Fruit fly (Drosophila melanogaster) whole organism, pupa: Measurements from ENCODE around the gene CG15414.

ENCODE experiments used
- CG10348 ChIP-seq: fragments of 200-800 bp; sonication (Bioruptor generic); IDR thresholded peaks from 2 replicates; pipeline ENCODE4 v1.3.6; 2022; ENCODE audit warnings: missing biosample characterization, missing genetic modification characterization
- CG12605 ChIP-seq: fragments of 200-800 bp; sonication (Bioruptor generic); IDR thresholded peaks from 2 replicates; pipeline ENCODE4 v1.3.6; 2022; ENCODE audit warnings: missing biosample characterization, missing genetic modification characterization
- CG13204 ChIP-seq: fragments of 200-800 bp; sonication (Bioruptor generic); optimal IDR thresholded peaks from 2 replicates; lab custom pipeline; 2018; ENCODE audit warnings: missing biosample characterization, mild to moderate bottlenecking, missing genetic modification characterization, moderate library complexity
- CG14655 ChIP-seq: fragments of 200-800 bp; sonication (Bioruptor generic); optimal IDR thresholded peaks from 3 replicates; lab custom pipeline; 2017; ENCODE audit warnings: mild to moderate bottlenecking, missing biosample characterization, missing genetic modification reagents, missing genetic modification characterization
- CG15710 ChIP-seq: fragments of 200-800 bp; sonication (Bioruptor generic); optimal IDR thresholded peaks from 2 replicates; lab custom pipeline; 2018; ENCODE audit warnings: missing biosample characterization, mild to moderate bottlenecking, missing genetic modification characterization, moderate library complexity
- CG17806 ChIP-seq: fragments of 200-800 bp; sonication (Bioruptor generic); optimal IDR thresholded peaks from 2 replicates; lab custom pipeline; 2018; ENCODE audit warnings: missing biosample characterization, mild to moderate bottlenecking, missing genetic modification characterization, moderate library complexity
- CG32121 ChIP-seq: fragments of 200-800 bp; sonication (Bioruptor generic); IDR thresholded peaks from 2 replicates; pipeline ENCODE4 v1.3.6; 2022; ENCODE audit warnings: missing biosample characterization, missing genetic modification characterization
- CG34367 ChIP-seq: fragments of 200-800 bp; sonication (Bioruptor generic); optimal IDR thresholded peaks from 2 replicates; lab custom pipeline; 2018; ENCODE audit warnings: missing biosample characterization, mild to moderate bottlenecking, missing genetic modification characterization
- CG4496 ChIP-seq: fragments of 200-800 bp; sonication (Bioruptor generic); IDR thresholded peaks from 3 replicates; pipeline ENCODE4 v1.3.6; 2022; ENCODE audit warnings: missing biosample characterization, missing genetic modification characterization
- CG8159 ChIP-seq: fragments of 200-800 bp; sonication (Bioruptor generic); optimal IDR thresholded peaks from 3 replicates; lab custom pipeline; 2018; ENCODE audit warnings: missing biosample characterization, mild to moderate bottlenecking, missing genetic modification characterization, moderate library complexity
- CG8301 ChIP-seq: fragments of 200-800 bp; sonication (Bioruptor generic); optimal IDR thresholded peaks from 2 replicates; lab custom pipeline; 2018; ENCODE audit warnings: missing biosample characterization, mild to moderate bottlenecking, missing genetic modification characterization
- CG9948 ChIP-seq: fragments of 200-800 bp; sonication (Bioruptor generic); optimal IDR thresholded peaks from 2 replicates; lab custom pipeline; 2018; ENCODE audit warnings: missing biosample characterization, mild to moderate bottlenecking, missing genetic modification characterization, moderate library complexity
- D1 ChIP-seq: fragments of 200-800 bp; sonication (Bioruptor generic); optimal IDR thresholded peaks from 2 replicates; lab custom pipeline; 2018; ENCODE audit warnings: missing biosample characterization, mild to moderate bottlenecking, missing genetic modification characterization, moderate library complexity
- EcR ChIP-seq: fragments of 200-800 bp; sonication (Bioruptor generic); optimal IDR thresholded peaks from 3 replicates; lab custom pipeline; 2019; ENCODE audit warnings: missing biosample characterization, missing genetic modification characterization, mild to moderate bottlenecking, moderate library complexity, missing genetic modification reagents
- Ets98B ChIP-seq: fragments of 200-800 bp; sonication (Bioruptor generic); IDR thresholded peaks from 2 replicates; pipeline ENCODE4 v1.3.6; 2022; ENCODE audit warnings: missing biosample characterization, missing genetic modification characterization
- Pif1A ChIP-seq: fragments of 200-800 bp; sonication (Bioruptor generic); optimal IDR thresholded peaks from 3 replicates; lab custom pipeline; 2016; ENCODE audit warnings: missing biosample characterization, missing genetic modification characterization
- Pif1B ChIP-seq: fragments of 200-800 bp; sonication (Bioruptor generic); optimal IDR thresholded peaks from 3 replicates; lab custom pipeline; 2016; ENCODE audit warnings: missing biosample characterization, missing genetic modification characterization
- Snoo ChIP-seq: fragments of 200-800 bp; sonication (Bioruptor generic); optimal IDR thresholded peaks from 3 replicates; lab custom pipeline; 2017; ENCODE audit warnings: missing biosample characterization, mild to moderate bottlenecking, missing genetic modification characterization, inconsistent platforms
- fd96Ca ChIP-seq: fragments of 200-800 bp; sonication (Bioruptor generic); IDR thresholded peaks from 3 replicates; pipeline ENCODE4 v1.3.6; 2022; ENCODE audit warnings: missing biosample characterization, missing genetic modification characterization
- gl ChIP-seq: fragments of 200-800 bp; sonication (Bioruptor generic); optimal IDR thresholded peaks from 2 replicates; lab custom pipeline; 2018; ENCODE audit warnings: missing biosample characterization, mild to moderate bottlenecking, missing genetic modification characterization
- rn ChIP-seq: fragments of 200-800 bp; sonication (Bioruptor generic); IDR thresholded peaks from 2 replicates; pipeline ENCODE4 v1.3.6; 2022; ENCODE audit warnings: missing biosample characterization, missing genetic modification characterization

The CG15414 gene

dm6 chr2L:3510002-3510401 lies 19.1 kb upstream of the CG15414 start, which contains the start of gene CG31954:
Gene CG31954 (minus strand): TSS chr2L:3510102.
- TF ChIP-seq CG8301 = no peak
- no peak for TF ChIP-seq Pif1A
- no peak for TF ChIP-seq CG4496 (GFP tag; lab: Robert Waterston, UW)
- no peak for TF ChIP-seq CG32121 (GFP tag; lab: Robert Waterston, UW)
- no peak for TF ChIP-seq CG14655 (GFP tag; lab: Kevin White, UChicago)
- TF ChIP-seq CG12605 (GFP tag; lab: Robert Waterston, UW) = no peak
- no peak for TF ChIP-seq Pif1B
- TF ChIP-seq CG34367 = no peak
- TF ChIP-seq rn = no peak
- no peak for TF ChIP-seq CG9948 (tag; lab: Kevin White, UChicago)
- TF ChIP-seq Ets98B (GFP tag; lab: Robert Waterston, UW) = no peak
- TF ChIP-seq gl (tag; lab: Kevin White, UChicago) = no peak
- no peak for TF ChIP-seq CG10348 (GFP tag; lab: Robert Waterston, UW)

dm6 chr2L:3507209-3508164 lies 16.6 kb upstream of the CG15414 start, which contains the start of gene tim:
Gene tim (minus strand): TSS chr2L:3508119.
- no peak for TF ChIP-seq Ets98B (GFP tag; lab: Robert Waterston, UW)
- TF ChIP-seq fd96Ca = peak; percentile 41; the same call in 1 of the 3 replicates
- TF ChIP-seq CG4496 (GFP tag; lab: Robert Waterston, UW) = peak; percentile 46; the same call in 2 of the 3 replicates
- TF ChIP-seq, all 21 proteins: peak for 2

DNA sequence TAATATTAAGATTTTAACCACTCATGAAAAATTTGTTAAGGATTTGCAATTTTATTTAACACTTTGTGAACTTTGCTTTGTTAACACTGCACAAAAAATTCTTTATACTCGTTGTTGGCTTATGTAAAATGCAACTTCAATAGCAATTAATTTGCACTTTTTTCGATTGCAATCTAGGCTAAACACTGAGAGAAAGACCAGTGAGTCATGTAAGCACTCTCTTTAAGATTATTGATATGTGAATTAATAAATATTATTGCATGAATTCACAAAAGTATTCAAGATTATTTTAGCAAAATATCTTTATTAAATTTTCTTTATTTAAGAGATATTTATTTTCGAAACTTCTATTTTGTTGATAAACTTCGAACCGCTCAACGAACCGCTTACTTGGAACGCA lies 15.9 kb upstream of the CG15414 start:
- TF ChIP-seq Ets98B (GFP tag; lab: Robert Waterston, UW) (0 out of 2 replicates have a peak, but pooled peaks have one; percentile 36), Snoo (tag; lab: Kevin White, UChicago) (no peak), Pif1B (no peak)

DNA sequence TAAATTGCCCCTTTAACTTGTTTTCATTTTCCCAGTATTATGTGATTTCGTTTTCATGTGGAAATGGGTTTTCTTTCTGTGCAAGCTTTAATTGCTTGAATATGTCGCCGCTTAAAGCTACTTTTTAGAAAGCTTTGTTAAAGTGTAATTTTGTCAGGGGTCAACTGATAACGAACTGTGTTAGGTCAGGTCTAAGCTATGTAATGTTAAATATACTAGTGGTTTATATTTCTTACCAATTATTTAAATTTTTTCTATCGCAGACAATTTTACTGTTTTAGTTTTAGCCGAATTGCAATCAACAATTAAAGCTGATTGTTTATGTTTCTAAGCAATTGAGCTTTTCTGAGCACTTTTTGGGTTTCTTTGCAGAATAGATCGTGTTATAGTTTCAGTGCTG lies 15.5 kb upstream of the CG15414 start:
- TF ChIP-seq CG14655 (GFP tag; lab: Kevin White, UChicago) (no peak), rn (no peak), CG8159 (tag; lab: Kevin White, UChicago) (no peak), CG15710 (no peak)

- no peak for TF ChIP-seq Ets98B (GFP tag; lab: Robert Waterston, UW)
- no peak for TF ChIP-seq D1 (tag; lab: Kevin White, UChicago)
- no peak for TF ChIP-seq EcR (GFP tag; lab: Kevin White, UChicago)
- no peak for TF ChIP-seq CG9948 (tag; lab: Kevin White, UChicago)
- TF ChIP-seq CG17806 (tag; lab: Kevin White, UChicago) = no peak
- no peak for TF ChIP-seq Pif1A
- TF ChIP-seq Pif1B = no peak
- TF ChIP-seq CG13204 (GFP tag; lab: Kevin White, UChicago) = no peak
- TF ChIP-seq Snoo (tag; lab: Kevin White, UChicago) = no peak
- no peak for TF ChIP-seq CG10348 (GFP tag; lab: Robert Waterston, UW)
- no peak for TF ChIP-seq fd96Ca
- no peak for TF ChIP-seq CG12605 (GFP tag; lab: Robert Waterston, UW)
- no peak for TF ChIP-seq CG15710
- no peak for TF ChIP-seq CG34367
- TF ChIP-seq CG8159 (tag; lab: Kevin White, UChicago) = no peak
- no peak for TF ChIP-seq rn
- TF ChIP-seq CG8301 = no peak
- TF ChIP-seq, all 21 proteins: peak for 0
These were observed 14.0 kb upstream of the CG15414 start for dm6 chr2L:3504851-3505250.

DNA sequence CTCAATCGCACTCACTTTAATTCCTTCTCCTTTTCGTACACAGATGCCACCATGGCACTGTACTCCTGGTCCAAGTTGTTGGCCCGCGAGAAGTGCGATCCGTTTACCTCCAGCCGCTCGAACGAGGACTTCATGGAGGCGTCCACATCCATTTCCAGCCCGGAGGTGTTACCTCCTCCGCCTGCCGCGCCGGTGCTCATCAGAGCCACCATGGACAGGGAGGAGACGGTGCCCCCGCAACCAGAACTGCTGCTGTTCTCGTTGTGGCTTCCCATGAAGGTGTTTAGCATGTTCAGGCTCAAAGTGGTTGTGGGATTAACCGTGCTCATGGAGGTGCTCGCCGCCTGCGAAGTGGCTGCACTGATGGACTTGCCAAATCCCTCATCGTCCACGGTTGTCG lies 4.6 kb upstream of the CG15414 start:
- no peak for TF ChIP-seq rn
- no peak for TF ChIP-seq CG10348 (GFP tag; lab: Robert Waterston, UW)
- TF ChIP-seq CG15710 = no peak
- TF ChIP-seq gl (tag; lab: Kevin White, UChicago) = no peak
- no peak for TF ChIP-seq D1 (tag; lab: Kevin White, UChicago)
- no peak for TF ChIP-seq CG34367
- TF ChIP-seq Snoo (tag; lab: Kevin White, UChicago) = no peak
- TF ChIP-seq Ets98B (GFP tag; lab: Robert Waterston, UW) = no peak
- TF ChIP-seq CG12605 (GFP tag; lab: Robert Waterston, UW) = no peak

- TF ChIP-seq CG17806 (tag; lab: Kevin White, UChicago) (no peak), CG15710 (no peak), CG12605 (GFP tag; lab: Robert Waterston, UW) (peak; percentile 33; the same call in 1 of the 2 replicates), CG32121 (GFP tag; lab: Robert Waterston, UW) (peak; percentile 48; the same call in 1 of the 2 replicates), CG10348 (GFP tag; lab: Robert Waterston, UW) (no peak), CG4496 (GFP tag; lab: Robert Waterston, UW) (no peak; the same call in 2 of the 3 replicates), EcR (GFP tag; lab: Kevin White, UChicago) (no peak), rn (no peak), gl (tag; lab: Kevin White, UChicago) (no peak), CG8301 (peak; percentile 2)
These were observed 2.6 kb upstream of the CG15414 start for dm6 chr2L:3493475-3493874.
